Worm (Caenorhabditis elegans): ENCODE results near the gene emc-5.

emc-5 gene

DNA sequence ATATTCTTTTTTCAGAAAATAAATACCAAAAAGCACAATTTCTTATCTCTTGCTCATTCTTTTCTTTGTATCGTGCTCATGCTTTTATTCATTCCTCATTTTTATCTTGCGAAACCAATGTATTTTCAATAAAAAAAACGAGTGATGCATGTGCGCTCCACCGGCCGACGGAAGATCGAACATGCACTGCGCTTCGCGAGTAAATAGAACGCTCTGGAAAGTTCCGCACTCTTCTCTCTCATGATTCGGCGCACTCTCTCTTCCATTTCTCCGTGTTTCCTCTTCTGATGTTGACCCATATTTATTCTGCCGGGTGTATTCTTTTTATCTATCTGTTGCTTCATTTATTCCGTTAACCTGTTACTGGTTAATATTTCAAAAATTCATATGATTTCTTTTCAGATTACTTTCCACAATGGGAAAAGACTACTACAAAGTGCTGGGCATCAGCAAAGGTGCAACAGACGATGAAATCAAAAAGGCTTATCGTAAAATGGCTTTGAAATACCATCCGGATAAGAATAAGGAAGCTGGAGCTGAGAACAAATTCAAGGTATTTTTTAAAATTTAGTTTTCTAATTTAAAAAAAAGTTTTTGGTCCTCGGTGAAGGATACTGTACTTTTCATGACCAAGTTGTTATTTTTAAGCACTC, 48.8 kb downstream of the emc-5 start, which contains the start of gene dnj-13 (continued):
- TF ChIP-seq madf-10 (tag; optimal IDR thresholded peaks at IDR 0.05): peak; percentile 77
- peak; percentile 90 for TF ChIP-seq somi-1 (GFP tag; optimal IDR thresholded peaks at IDR 0.05)
- TF ChIP-seq Y95B8A.8 (GFP tag; IDR thresholded peaks at IDR 0.05): peak; percentile 95
- peak; percentile 96 for TF ChIP-seq atf-7 (tag; optimal IDR thresholded peaks at IDR 0.05)
- TF ChIP-seq Y67H2A.10 (GFP tag; conservative IDR thresholded peaks at IDR 0.05): peak; percentile 95
- peak; percentile 96 for TF ChIP-seq tlf-1 (GFP tag; optimal IDR thresholded peaks at IDR 0.05)
- TF ChIP-seq tbp1 (GFP tag; optimal IDR thresholded peaks at IDR 0.05): peak; percentile 76
- TF ChIP-seq mel-28 (tag; optimal IDR thresholded peaks at IDR 0.05; ENCODE audit: borderline replicate concordance): peak; percentile 60

ce11 chrII:11545952-11546325, 49.4 kb downstream of the emc-5 start:
- peak; percentile 38; the same call in 1 of the 2 replicates for TF ChIP-seq nfyb-1 (GFP tag; IDR thresholded peaks at IDR 0.05)
- TF ChIP-seq nhr-27 (tag; optimal IDR thresholded peaks at IDR 0.05): no peak
- 0 out of 2 replicates have a peak, but pooled peaks have one; percentile 12 for TF ChIP-seq lin-26 (GFP tag; IDR thresholded peaks at IDR 0.05)
- no peak for TF ChIP-seq dox-1 (GFP tag; IDR thresholded peaks at IDR 0.05)
- TF ChIP-seq lin-54 (GFP tag; optimal IDR thresholded peaks at IDR 0.05): peak; percentile 1
- peak; percentile 64 for TF ChIP-seq zfh-2 (GFP tag; conservative IDR thresholded peaks at IDR 0.05)
- TF ChIP-seq ekl-4 (GFP tag; IDR thresholded peaks at IDR 0.05): no peak
- no peak for TF ChIP-seq ztf-26 (tag; optimal IDR thresholded peaks at IDR 0.05)
- no peak for TF ChIP-seq akir-1 (GFP tag; optimal IDR thresholded peaks at IDR 0.05)

DNA sequence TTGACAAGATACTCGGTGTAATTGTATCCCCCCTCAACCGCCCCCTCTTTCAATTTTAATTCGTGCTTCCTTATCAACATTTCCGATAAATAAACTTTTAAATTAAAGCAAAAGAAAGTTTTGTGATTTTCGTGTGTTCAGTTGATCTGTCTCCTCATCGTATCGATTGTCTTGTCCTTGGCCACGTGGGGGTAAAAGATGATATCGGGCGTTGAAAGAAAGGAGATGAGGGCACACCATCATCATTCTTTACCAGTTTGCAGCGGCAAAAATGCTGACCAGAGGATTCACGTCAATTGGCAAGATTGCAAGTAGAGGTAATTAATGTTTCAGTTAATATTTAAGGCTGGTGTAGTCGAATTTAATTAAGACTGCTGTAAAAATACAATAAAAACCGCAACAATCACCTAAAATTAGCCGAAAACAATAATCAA, 50.7 kb downstream of the emc-5 start, which contains the start of gene F54D5.7:
Gene F54D5.7 (plus strand): TSS at position 264 of the 434 bp plus-strand sequence.
- TF ChIP-seq nfyb-1 (GFP tag; IDR thresholded peaks at IDR 0.05): peak; percentile 84; the same call in 1 of the 2 replicates
- TF ChIP-seq Y53F4B.3 (GFP tag; IDR thresholded peaks at IDR 0.05): no peak
- no peak for TF ChIP-seq sptf-2 (GFP tag; optimal IDR thresholded peaks at IDR 0.05)
- TF ChIP-seq aptf-2 (GFP tag; conservative IDR thresholded peaks at IDR 0.05): 0 out of 2 replicates have a peak, but pooled peaks have one; percentile 29
- peak; percentile 50 for TF ChIP-seq die-1 (tag; optimal IDR thresholded peaks at IDR 0.05)
- TF ChIP-seq tbp1 (GFP tag; optimal IDR thresholded peaks at IDR 0.05): peak; percentile 60
- TF ChIP-seq Y56A3A.18 (GFP tag; IDR thresholded peaks at IDR 0.05): peak; percentile 77; the same call in 1 of the 2 replicates
- peak; percentile 98 for TF ChIP-seq ama-1 (optimal IDR thresholded peaks at IDR 0.05)
- no peak for TF ChIP-seq ama-1 (GFP tag; optimal IDR thresholded peaks at IDR 0.05)
- no peak for TF ChIP-seq F37B4.10 (GFP tag; IDR thresholded peaks at IDR 0.05)
- peak; percentile 15; the same call in 1 of the 2 replicates for TF ChIP-seq cebp-1 (GFP tag; IDR thresholded peaks at IDR 0.05)
- peak; percentile 73 for TF ChIP-seq cebp-1 (tag; optimal IDR thresholded peaks at IDR 0.05)
- no peak for TF ChIP-seq Y79H2A.3 (GFP tag; conservative IDR thresholded peaks at IDR 0.05)
- TF ChIP-seq rcor-1 (GFP tag; IDR thresholded peaks at IDR 0.05): peak; percentile 74
- TF ChIP-seq B0261.1 (tag; optimal IDR thresholded peaks at IDR 0.05): peak; percentile 11
- no peak for TF ChIP-seq ztf-25 (GFP tag; IDR thresholded peaks at IDR 0.05)
- no peak for TF ChIP-seq pha-4 (tag; optimal IDR thresholded peaks at IDR 0.05)
- no peak for TF ChIP-seq F57A8.1 (GFP tag; optimal IDR thresholded peaks at IDR 0.05)
- TF ChIP-seq pbrm-1 (GFP tag; IDR thresholded peaks at IDR 0.05): peak; percentile 65; the same call in 1 of the 2 replicates
- peak; percentile 57 for TF ChIP-seq madf-6 (GFP tag; IDR thresholded peaks at IDR 0.05)
- no peak for TF ChIP-seq F55B11.4 (tag; optimal IDR thresholded peaks at IDR 0.05; ENCODE audit: borderline replicate concordance, insufficient read depth)
- TF ChIP-seq dox-1 (GFP tag; IDR thresholded peaks at IDR 0.05): peak; percentile 61; the same call in 1 of the 2 replicates
- TF ChIP-seq T26A5.8 (tag; optimal IDR thresholded peaks at IDR 0.05): no peak
- peak; percentile 44 for TF ChIP-seq ZK185.1 (tag; optimal IDR thresholded peaks at IDR 0.05; ENCODE audit: poor library complexity, severe bottlenecking)
- TF ChIP-seq F23B12.7 (tag; optimal IDR thresholded peaks at IDR 0.05; ENCODE audit: insufficient read depth): peak; percentile 35
- no peak for TF ChIP-seq him-1 (tag; optimal IDR thresholded peaks at IDR 0.05)
- no peak for TF ChIP-seq rpc-1 (optimal IDR thresholded peaks at IDR 0.05)
- TF ChIP-seq rpc-1 (tag; optimal IDR thresholded peaks at IDR 0.05): no peak
- peak; percentile 74 for TF ChIP-seq madf-10 (tag; optimal IDR thresholded peaks at IDR 0.05)
- 0 out of 2 replicates have a peak, but pooled peaks have one; percentile 35 for TF ChIP-seq attf-3 (GFP tag; conservative IDR thresholded peaks at IDR 0.05)
- peak; percentile 75 for TF ChIP-seq attf-5 (GFP tag; optimal IDR thresholded peaks at IDR 0.05)
- peak; percentile 85 for TF ChIP-seq cebp-2 (GFP tag; IDR thresholded peaks at IDR 0.05)

All from whole organism, young adult.